Fruit fly (Drosophila melanogaster): Measurements from ENCODE around the gene verm.

DNA sequence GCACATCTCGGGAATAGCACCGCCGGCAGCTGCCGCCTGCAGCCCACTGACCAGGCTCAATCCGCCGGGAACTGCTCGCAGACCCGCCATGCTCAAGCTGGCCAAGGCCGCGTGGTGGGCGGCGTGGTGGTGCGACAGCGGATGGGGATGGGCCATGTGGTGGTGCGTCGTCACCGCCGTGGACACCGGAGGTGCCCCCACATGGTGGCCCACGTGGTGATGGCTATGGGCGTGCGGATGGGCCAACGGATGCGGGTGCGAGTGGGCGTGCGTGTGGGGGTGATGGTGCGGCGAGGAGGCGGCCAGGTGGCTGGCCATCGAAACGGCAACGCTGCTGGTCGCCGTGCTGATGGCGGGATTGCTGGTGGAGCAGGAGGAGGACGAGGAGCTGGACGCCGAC lies 41.6 kb downstream of the verm start:
- TF ChIP-seq usp (GFP tag; optimal IDR thresholded peaks at IDR 0.05) (no peak), pan (optimal IDR thresholded peaks at IDR 0.05) (no peak)

Data from whole organism.